Worm (Caenorhabditis elegans) whole organism, mixed stage, embryonic: ENCODE data around the gene C50B8.5.

Experiments
- M03D4.4 ChIP-seq: sonication (generic microtip); optimal IDR thresholded peaks from 2 replicates; lab custom pipeline; 2017; ENCODE audit warnings: mild to moderate bottlenecking, missing genetic modification characterization, missing compliant biosample characterization
- bed-3 ChIP-seq: fragments of 200-800 bp; sonication (Bioruptor generic); optimal IDR thresholded peaks from 3 replicates; lab custom pipeline; 2018; ENCODE audit warnings: mild to moderate bottlenecking, missing genetic modification characterization, moderate library complexity, missing compliant biosample characterization
- blmp-1 ChIP-seq: fragments of 150-350 bp; optimal IDR thresholded peaks from 2 replicates; lab custom pipeline; 2014; ENCODE audit warnings: missing biosample characterization, missing genetic modification characterization
- ceh-39 ChIP-seq: fragments of 150-350 bp; optimal IDR thresholded peaks from 2 replicates; lab custom pipeline; 2014; ENCODE audit warnings: missing biosample characterization, missing genetic modification characterization
- ceh-43 ChIP-seq: fragments of 200-800 bp; sonication (Bioruptor generic); optimal IDR thresholded peaks from 2 replicates; lab custom pipeline; 2018; ENCODE audit warnings: mild to moderate bottlenecking, missing genetic modification characterization, moderate library complexity, missing compliant biosample characterization
- ces-1 ChIP-seq: fragments of 150-350 bp; optimal IDR thresholded peaks from 2 replicates; lab custom pipeline; 2014; ENCODE audit warnings: missing biosample characterization, missing genetic modification reagents, missing genetic modification characterization
- cnd-1 ChIP-seq: fragments of 200-800 bp; sonication (Bioruptor generic); optimal IDR thresholded peaks from 2 replicates; lab custom pipeline; 2018; ENCODE audit warnings: mild to moderate bottlenecking, missing genetic modification characterization, missing compliant biosample characterization
- drap-1 ChIP-seq: fragments of 200-800 bp; sonication (Bioruptor generic); optimal IDR thresholded peaks from 3 replicates; lab custom pipeline; 2018; ENCODE audit warnings: mild to moderate bottlenecking, missing genetic modification characterization, missing compliant biosample characterization
- elt-1 ChIP-seq: sonication (generic microtip); optimal IDR thresholded peaks from 2 replicates; lab custom pipeline; 2017; ENCODE audit warnings: missing genetic modification characterization, mild to moderate bottlenecking, missing compliant biosample characterization, antibody characterized with exemption, moderate library complexity, borderline replicate concordance; ENCODE audit not compliant: insufficient read depth
- elt-3 ChIP-seq: fragments of 150-350 bp; optimal IDR thresholded peaks from 2 replicates; lab custom pipeline; 2014; ENCODE audit warnings: missing biosample characterization, missing genetic modification characterization
- ham-2 ChIP-seq: fragments of 200-800 bp; sonication (Bioruptor generic); optimal IDR thresholded peaks from 2 replicates; lab custom pipeline; 2018; ENCODE audit warnings: mild to moderate bottlenecking, missing genetic modification characterization, missing compliant biosample characterization
- lin-13 ChIP-seq: fragments of 150-350 bp; optimal IDR thresholded peaks from 2 replicates; lab custom pipeline; 2014; ENCODE audit warnings: missing biosample characterization, missing genetic modification characterization
- lin-32 ChIP-seq: fragments of 200-800 bp; sonication (Bioruptor generic); optimal IDR thresholded peaks from 2 replicates; lab custom pipeline; 2018; ENCODE audit warnings: mild to moderate bottlenecking, missing genetic modification characterization, missing compliant biosample characterization
- lsy-2 ChIP-seq: fragments of 150-350 bp; optimal IDR thresholded peaks from 2 replicates; lab custom pipeline; 2014; ENCODE audit warnings: missing biosample characterization, missing genetic modification characterization
- mep-1 ChIP-seq: fragments of 150-350 bp; optimal IDR thresholded peaks from 2 replicates; lab custom pipeline; 2017; ENCODE audit warnings: missing biosample characterization, missing genetic modification reagents, missing genetic modification characterization, inconsistent platforms
- mls-2 ChIP-seq: sonication (generic microtip); optimal IDR thresholded peaks from 2 replicates; lab custom pipeline; 2016; ENCODE audit warnings: mild to moderate bottlenecking, missing genetic modification characterization, moderate library complexity, missing compliant biosample characterization
- nhr-12 ChIP-seq: fragments of 150-350 bp; optimal IDR thresholded peaks from 2 replicates; lab custom pipeline; 2014; ENCODE audit warnings: missing biosample characterization, missing genetic modification characterization
- nhr-237 ChIP-seq: fragments of 150-350 bp; optimal IDR thresholded peaks from 2 replicates; lab custom pipeline; 2014; ENCODE audit warnings: missing biosample characterization, missing genetic modification characterization
- nhr-28 ChIP-seq: fragments of 150-350 bp; optimal IDR thresholded peaks from 2 replicates; lab custom pipeline; 2014; ENCODE audit warnings: missing biosample characterization, missing genetic modification characterization
- nhr-76 ChIP-seq: sonication (generic microtip); optimal IDR thresholded peaks from 2 replicates; lab custom pipeline; 2017; ENCODE audit warnings: missing biosample characterization, missing genetic modification characterization
- pha-4 ChIP-seq: fragments of 150-350 bp; optimal IDR thresholded peaks from 2 replicates; lab custom pipeline; 2018; ENCODE audit warnings: missing biosample characterization, missing genetic modification reagents, missing genetic modification characterization
- sem-2 ChIP-seq: fragments of 200-800 bp; sonication (Bioruptor generic); optimal IDR thresholded peaks from 2 replicates; lab custom pipeline; 2018; ENCODE audit warnings: mild to moderate bottlenecking, missing genetic modification characterization, missing compliant biosample characterization
- snpc-4 ChIP-seq: fragments of 150-350 bp; optimal IDR thresholded peaks from 2 replicates; lab custom pipeline; 2014; ENCODE audit warnings: missing biosample characterization, missing genetic modification characterization
- sptf-1 ChIP-seq: sonication (generic microtip); optimal IDR thresholded peaks from 2 replicates; lab custom pipeline; 2017; ENCODE audit warnings: mild to moderate bottlenecking, missing genetic modification characterization, moderate library complexity, missing compliant biosample characterization
- tbx-8 ChIP-seq: fragments of 200-800 bp; sonication (Bioruptor generic); optimal IDR thresholded peaks from 2 replicates; lab custom pipeline; 2018; ENCODE audit warnings: mild to moderate bottlenecking, missing genetic modification characterization, moderate library complexity, missing compliant biosample characterization
- unc-120 ChIP-seq: sonication (generic microtip); optimal IDR thresholded peaks from 2 replicates; lab custom pipeline; 2017; ENCODE audit warnings: missing genetic modification characterization, missing compliant biosample characterization; ENCODE audit not compliant: poor library complexity, severe bottlenecking
- unc-39 ChIP-seq: fragments of 150-350 bp; optimal IDR thresholded peaks from 2 replicates; lab custom pipeline; 2014; ENCODE audit warnings: missing biosample characterization, missing genetic modification characterization
- zip-8 ChIP-seq: fragments of 150-350 bp; optimal IDR thresholded peaks from 2 replicates; lab custom pipeline; 2014; ENCODE audit warnings: missing biosample characterization, missing genetic modification characterization

Gene C50B8.5

ce11 chrV:13587902-13588301 is 7.1 kb downstream of the C50B8.5 start, which contains the start of gene F53F4.17:
TSS of gene F53F4.17 (plus strand) at chrV:13588202.
- TF ChIP-seq unc-120 (tag; lab: Kevin White, UChicago) (no peak), snpc-4 (tag; lab: Kevin White, UChicago) (no peak), lin-32 (GFP tag; lab: Kevin White, UChicago) (no peak), sptf-1 (tag; lab: Kevin White, UChicago) (no peak), mls-2 (no peak), ceh-39 (no peak)

ce11 chrV:13589494-13590176 is 8.9 kb downstream of the C50B8.5 start, which contains the start of the genes F53F4.2 and F53F4.18:
TSS of gene F53F4.2 (minus strand) at chrV:13589594.
TSS of gene F53F4.18 (plus strand) at chrV:13590126.
- TF ChIP-seq blmp-1 (no peak), ces-1 (no peak), sem-2 (no peak), mls-2 (no peak), sptf-1 (tag; lab: Kevin White, UChicago) (no peak), zip-8 (tag; lab: Kevin White, UChicago) (no peak), nhr-76 (no peak), lin-32 (GFP tag; lab: Kevin White, UChicago) (no peak), M03D4.4 (tag; lab: Kevin White, UChicago) (no peak), lsy-2 (tag; lab: Kevin White, UChicago) (no peak), tbx-8 (GFP tag; lab: Kevin White, UChicago) (no peak), cnd-1 (no peak), bed-3 (GFP tag; lab: Kevin White, UChicago) (no peak), nhr-12 (no peak), snpc-4 (tag; lab: Kevin White, UChicago) (no peak), elt-3 (no peak), ceh-43 (GFP tag; lab: Kevin White, UChicago) (no peak), lin-13 (tag; lab: Kevin White, UChicago) (no peak), ham-2 (no peak)

DNA sequence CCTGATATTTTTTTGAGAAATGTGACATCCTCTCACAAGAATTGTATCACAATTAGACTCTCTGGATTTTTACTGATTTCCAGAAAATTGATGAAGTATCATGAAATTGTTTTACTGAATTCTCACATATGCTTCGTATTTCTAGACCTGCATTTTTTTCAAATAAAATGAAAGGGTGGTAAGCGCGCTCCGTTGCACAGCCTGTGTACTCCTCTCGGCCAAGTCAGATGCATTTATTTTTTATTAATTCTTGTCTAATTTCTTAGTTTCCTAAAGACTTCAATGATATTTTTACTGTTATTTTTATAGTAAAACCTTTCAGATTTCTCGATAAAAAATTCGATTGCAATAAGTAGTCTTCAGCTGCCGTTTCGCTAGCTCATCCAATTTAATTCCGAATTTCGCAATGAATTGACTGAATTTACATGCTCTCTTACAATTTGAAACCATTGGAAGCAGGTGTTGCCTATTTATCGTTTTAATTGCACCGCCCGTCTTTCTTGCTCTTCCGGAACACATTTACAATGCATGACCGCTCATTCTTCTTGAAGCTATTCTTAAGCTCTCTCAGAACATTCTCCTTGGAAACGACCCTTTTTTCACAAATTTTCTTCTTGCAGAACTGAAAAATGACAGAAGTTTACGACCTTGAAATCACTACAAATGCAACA is 10.9 kb downstream of the C50B8.5 start, which contains the start of gene tbcb-1:
tbcb-1 (plus strand) TSS at position 621 of the 671 bp plus-strand sequence.
- no peak for TF ChIP-seq M03D4.4 (tag; lab: Kevin White, UChicago)
- no peak for TF ChIP-seq unc-120 (tag; lab: Kevin White, UChicago)
- TF ChIP-seq mep-1 (tag; lab: Kevin White, UChicago), result no peak
- no peak for TF ChIP-seq mls-2
- TF ChIP-seq unc-39, result no peak
- no peak for TF ChIP-seq ces-1
- no peak for TF ChIP-seq pha-4 (tag; lab: Kevin White, UChicago)
- TF ChIP-seq nhr-28 (tag; lab: Kevin White, UChicago), result no peak
- no peak for TF ChIP-seq elt-3
- TF ChIP-seq sptf-1 (tag; lab: Kevin White, UChicago), result no peak
- TF ChIP-seq lin-13 (tag; lab: Kevin White, UChicago), result no peak

DNA sequence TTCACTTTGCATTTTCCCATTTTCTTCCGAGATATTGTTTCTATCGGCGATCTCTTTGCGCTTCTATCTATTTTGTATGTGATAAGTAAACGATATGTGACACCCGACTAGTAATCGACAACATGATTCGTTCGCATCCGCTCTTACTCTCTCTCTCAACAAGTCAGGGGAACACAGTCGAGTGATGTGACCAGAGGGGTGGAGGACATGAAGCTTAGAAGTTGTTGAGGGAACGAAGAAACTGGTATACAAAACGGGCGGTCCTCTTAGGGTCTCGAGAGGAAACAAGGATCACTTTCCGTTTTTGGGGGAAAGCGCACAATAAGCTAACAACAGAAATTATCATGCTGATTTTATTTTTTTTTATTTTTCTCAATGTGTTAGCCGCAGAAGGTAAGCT is 12.3 kb downstream of the C50B8.5 start, which contains the start of gene F53F4.4:
F53F4.4 (plus strand) TSS at position 301 of the 400 bp plus-strand sequence.
- TF ChIP-seq ceh-39 (no peak), lin-32 (GFP tag; lab: Kevin White, UChicago) (no peak), tbx-8 (GFP tag; lab: Kevin White, UChicago) (no peak), unc-120 (tag; lab: Kevin White, UChicago) (no peak), nhr-12 (no peak), M03D4.4 (tag; lab: Kevin White, UChicago) (no peak), drap-1 (no peak), ces-1 (no peak), nhr-76 (no peak), zip-8 (tag; lab: Kevin White, UChicago) (no peak)
- TF ChIP-seq, all 35 proteins: peak for 0

DNA sequence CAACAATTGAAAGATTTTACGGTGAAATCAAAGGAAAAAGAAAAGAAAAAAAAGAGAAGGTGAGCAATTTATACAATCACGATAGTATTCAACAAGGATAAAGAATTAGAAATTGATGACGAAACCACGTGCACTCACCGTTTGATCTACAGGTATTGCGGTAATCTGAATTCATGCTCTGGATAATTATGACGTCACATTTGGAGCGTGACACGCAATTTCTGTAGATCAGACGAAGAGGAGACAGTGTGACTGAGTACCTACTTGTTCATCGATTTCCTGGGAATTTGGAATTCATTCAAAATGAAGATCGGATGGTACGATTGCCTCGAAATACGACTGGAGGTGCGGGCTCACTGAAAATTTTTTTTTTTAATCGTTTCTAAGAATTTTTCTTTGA is 17.6 kb downstream of the C50B8.5 start:
- no peak for TF ChIP-seq nhr-237 (tag; lab: Kevin White, UChicago)
- peak; percentile 91 for TF ChIP-seq zip-8 (tag; lab: Kevin White, UChicago)
- TF ChIP-seq elt-1 (tag; lab: Kevin White, UChicago), result no peak
